Fruit fly (Drosophila melanogaster) whole organism, embryonic: ENCODE data around the gene CG9628.

ENCODE experiments used
- Adf1 ChIP-seq: fragments of 200-800 bp; sonication (Bioruptor generic); IDR thresholded peaks from 2 replicates; pipeline ENCODE4 v1.3.6; 2022; ENCODE audit warnings: missing biosample characterization, missing genetic modification characterization
- Atf6 ChIP-seq: fragments of 200-800 bp; sonication (Bioruptor generic); IDR thresholded peaks from 2 replicates; pipeline ENCODE4 v1.3.6; 2022; ENCODE audit warnings: missing biosample characterization, missing genetic modification characterization
- CG14014 ChIP-seq: fragments of 200-800 bp; sonication (Bioruptor generic); IDR thresholded peaks from 2 replicates; pipeline ENCODE4 v1.3.6; 2022; ENCODE audit warnings: missing biosample characterization, missing genetic modification characterization
- CG15269 ChIP-seq: fragments of 200-800 bp; sonication (Bioruptor generic); optimal IDR thresholded peaks from 2 replicates; lab custom pipeline; 2018; ENCODE audit warnings: missing biosample characterization, mild to moderate bottlenecking, missing genetic modification characterization, moderate library complexity
- CG1602 ChIP-seq: fragments of 200-800 bp; sonication (Bioruptor generic); optimal IDR thresholded peaks from 3 replicates; lab custom pipeline; 2016; ENCODE audit warnings: missing biosample characterization, missing genetic modification characterization
- CG16779 ChIP-seq: fragments of 200-800 bp; sonication (Bioruptor generic); IDR thresholded peaks from 2 replicates; pipeline ENCODE4 v1.3.6; 2022; ENCODE audit warnings: missing biosample characterization, missing genetic modification characterization
- CG16815 ChIP-seq: fragments of 200-800 bp; sonication (Bioruptor generic); optimal IDR thresholded peaks from 3 replicates; lab custom pipeline; 2017; ENCODE audit warnings: missing biosample characterization, mild to moderate bottlenecking, missing genetic modification characterization
- CG17568 ChIP-seq: fragments of 200-800 bp; sonication (Bioruptor generic); optimal IDR thresholded peaks from 2 replicates; lab custom pipeline; 2018; ENCODE audit warnings: missing biosample characterization, mild to moderate bottlenecking, missing genetic modification characterization, moderate library complexity
- CG17612 ChIP-seq: fragments of 200-800 bp; sonication (Bioruptor generic); IDR thresholded peaks from 2 replicates; pipeline ENCODE4 v1.3.6; 2022; ENCODE audit warnings: missing biosample characterization, missing genetic modification characterization
- CG18599 ChIP-seq: fragments of 200-800 bp; sonication (Bioruptor generic); optimal IDR thresholded peaks from 3 replicates; lab custom pipeline; 2017; ENCODE audit warnings: missing biosample characterization, missing genetic modification characterization, mild to moderate bottlenecking, moderate library complexity, missing genetic modification reagents
- CG2120 ChIP-seq: fragments of 200-800 bp; sonication (Bioruptor generic); optimal IDR thresholded peaks from 3 replicates; lab custom pipeline; 2016; ENCODE audit warnings: missing biosample characterization, missing genetic modification characterization
- CG2129 ChIP-seq: fragments of 200-800 bp; sonication (Bioruptor generic); IDR thresholded peaks from 2 replicates; pipeline ENCODE4 v1.3.6; 2022; ENCODE audit warnings: missing biosample characterization, missing genetic modification characterization; ENCODE audit not compliant: partially characterized antibody
- CG31224 ChIP-seq: fragments of 200-800 bp; sonication (Bioruptor generic); IDR thresholded peaks from 2 replicates; pipeline ENCODE4 v1.3.6; 2022; ENCODE audit warnings: missing biosample characterization, missing genetic modification characterization
- CG31388 ChIP-seq: fragments of 200-800 bp; sonication (Bioruptor generic); optimal IDR thresholded peaks from 2 replicates; lab custom pipeline; 2016; ENCODE audit warnings: missing biosample characterization, missing genetic modification characterization
- CG33557 ChIP-seq: fragments of 200-800 bp; sonication (Bioruptor generic); optimal IDR thresholded peaks from 2 replicates; lab custom pipeline; 2019; ENCODE audit warnings: missing biosample characterization, mild to moderate bottlenecking, missing genetic modification characterization, moderate library complexity
- CG7928 ChIP-seq: fragments of 200-800 bp; sonication (Bioruptor generic); optimal IDR thresholded peaks from 2 replicates; lab custom pipeline; 2017; ENCODE audit warnings: missing biosample characterization, mild to moderate bottlenecking, missing genetic modification characterization
- CG7987 ChIP-seq: fragments of 200-800 bp; sonication (Bioruptor generic); optimal IDR thresholded peaks from 2 replicates; lab custom pipeline; 2018; ENCODE audit warnings: missing biosample characterization, mild to moderate bottlenecking, missing genetic modification characterization, moderate library complexity
- CG8765 ChIP-seq: fragments of 200-800 bp; sonication (Bioruptor generic); IDR thresholded peaks from 2 replicates; pipeline ENCODE4 v1.3.6; 2022; ENCODE audit warnings: missing biosample characterization, missing genetic modification characterization
- CG9932 ChIP-seq: fragments of 200-800 bp; sonication (Bioruptor generic); IDR thresholded peaks from 2 replicates; pipeline ENCODE4 v1.3.6; 2022; ENCODE audit warnings: missing biosample characterization, missing genetic modification characterization
- Camta ChIP-seq: fragments of 200-800 bp; sonication (Bioruptor generic); optimal IDR thresholded peaks from 2 replicates; lab custom pipeline; 2016; ENCODE audit warnings: missing biosample characterization, missing genetic modification characterization
- Chrac-16 ChIP-seq: fragments of 200-800 bp; sonication (Bioruptor generic); optimal IDR thresholded peaks from 3 replicates; lab custom pipeline; 2016; ENCODE audit warnings: missing biosample characterization, missing genetic modification characterization
- D ChIP-seq, 2 experiments: fragments of 200-800 bp in 1 of 2; fragments of >200 bp in 1 of 2; sonication (Bioruptor generic) in 1 of 2; optimal IDR thresholded peaks; 2 replicates in 1 of 2; 3 replicates in 1 of 2; lab custom pipeline; 2017; ENCODE audit warnings: mild to moderate bottlenecking in 1 of 2, missing biosample characterization in 1 of 2, missing genetic modification characterization in 1 of 2, missing genetic modification reagents in 1 of 2
- E2f2 ChIP-seq: fragments of 200-800 bp; sonication (Bioruptor generic); IDR thresholded peaks from 2 replicates; pipeline ENCODE4 v1.3.6; 2022; ENCODE audit warnings: missing biosample characterization, missing genetic modification characterization
- GATAe ChIP-seq: fragments of 200-800 bp; sonication (Bioruptor generic); conservative IDR thresholded peaks from 2 replicates; pipeline ENCODE4 v1.3.6; 2022; ENCODE audit warnings: missing biosample characterization, missing genetic modification characterization
- Six4 ChIP-seq: fragments of 200-800 bp; sonication (Bioruptor generic); optimal IDR thresholded peaks from 2 replicates; lab custom pipeline; 2016; ENCODE audit warnings: missing biosample characterization, missing genetic modification characterization
- aop ChIP-seq: fragments of 200-800 bp; sonication (Bioruptor generic); IDR thresholded peaks from 2 replicates; pipeline ENCODE4 v1.3.6; 2022; ENCODE audit warnings: missing biosample characterization, missing genetic modification characterization
- ara ChIP-seq: fragments of 200-800 bp; sonication (Bioruptor generic); IDR thresholded peaks from 2 replicates; pipeline ENCODE4 v1.3.6; 2022; ENCODE audit warnings: missing biosample characterization, missing genetic modification characterization
- br ChIP-seq: fragments of >200 bp; optimal IDR thresholded peaks from 2 replicates; lab custom pipeline; 2017
- bsh ChIP-seq, 2 experiments: fragments of 200-800 bp; sonication (Bioruptor generic); optimal IDR thresholded peaks; 2 replicates each; lab custom pipeline; 2017 to 2018; ENCODE audit warnings: mild to moderate bottlenecking in 2 of 2, missing biosample characterization in 2 of 2, missing genetic modification characterization in 2 of 2, moderate library complexity in 1 of 2
- cad ChIP-seq: fragments of >200 bp; optimal IDR thresholded peaks from 2 replicates; lab custom pipeline; 2017; ENCODE audit warnings: missing biosample characterization, missing genetic modification characterization
- cato ChIP-seq: fragments of 200-800 bp; sonication (Bioruptor generic); optimal IDR thresholded peaks from 2 replicates; lab custom pipeline; 2016; ENCODE audit warnings: missing biosample characterization, missing genetic modification characterization, borderline replicate concordance
- eve ChIP-seq, 2 experiments: fragments of >200 bp; optimal IDR thresholded peaks; 2 replicates each; lab custom pipeline; 2017; ENCODE audit warnings: missing biosample characterization in 2 of 2, missing genetic modification characterization in 2 of 2
- fd96Cb ChIP-seq: fragments of 200-800 bp; sonication (Bioruptor generic); optimal IDR thresholded peaks from 2 replicates; lab custom pipeline; 2018; ENCODE audit warnings: missing biosample characterization, mild to moderate bottlenecking, missing genetic modification characterization, moderate library complexity
- grau ChIP-seq: fragments of 200-800 bp; optimal IDR thresholded peaks from 3 replicates; lab custom pipeline; 2019; ENCODE audit warnings: missing biosample characterization, mild to moderate bottlenecking, missing genetic modification characterization, moderate library complexity
- grn ChIP-seq: fragments of 200-800 bp; sonication (Bioruptor generic); optimal IDR thresholded peaks from 3 replicates; lab custom pipeline; 2017; ENCODE audit warnings: missing biosample characterization, missing genetic modification characterization
- hb ChIP-seq: fragments of 200-800 bp; sonication (Bioruptor generic); IDR thresholded peaks from 3 replicates; pipeline ENCODE4 v1.3.6; 2022; ENCODE audit warnings: missing biosample characterization, missing genetic modification characterization; ENCODE audit not compliant: partially characterized antibody
- nom ChIP-seq: fragments of 200-800 bp; sonication (Bioruptor generic); optimal IDR thresholded peaks from 2 replicates; lab custom pipeline; 2017; ENCODE audit warnings: missing biosample characterization, missing genetic modification characterization, mild to moderate bottlenecking, moderate library complexity, missing genetic modification reagents
- pb ChIP-seq: fragments of 200-800 bp; sonication (Bioruptor generic); optimal IDR thresholded peaks from 3 replicates; lab custom pipeline; 2016; ENCODE audit warnings: missing biosample characterization, missing genetic modification characterization
- pho ChIP-seq: fragments of 200-800 bp; sonication (Bioruptor generic); optimal IDR thresholded peaks from 2 replicates; lab custom pipeline; 2016; ENCODE audit warnings: missing biosample characterization, missing genetic modification characterization
- psq ChIP-seq: fragments of 200-800 bp; sonication (Bioruptor generic); optimal IDR thresholded peaks from 2 replicates; lab custom pipeline; 2017; ENCODE audit warnings: missing biosample characterization, missing genetic modification characterization
- slou ChIP-seq: fragments of 200-800 bp; sonication (Bioruptor generic); optimal IDR thresholded peaks from 3 replicates; lab custom pipeline; 2016; ENCODE audit warnings: missing biosample characterization, missing genetic modification characterization
- sr ChIP-seq: fragments of 200-800 bp; sonication (Bioruptor generic); IDR thresholded peaks from 3 replicates; pipeline ENCODE4 v1.3.6; 2022; ENCODE audit warnings: missing biosample characterization, missing genetic modification characterization
- twi ChIP-seq: fragments of 200-800 bp; optimal IDR thresholded peaks from 2 replicates; lab custom pipeline; 2019; ENCODE audit warnings: missing biosample characterization, mild to moderate bottlenecking, missing genetic modification characterization, moderate library complexity
- tx ChIP-seq: fragments of 200-800 bp; sonication (Bioruptor generic); optimal IDR thresholded peaks from 2 replicates; lab custom pipeline; 2016; ENCODE audit warnings: missing biosample characterization, missing genetic modification characterization
- vnd ChIP-seq: fragments of 200-800 bp; sonication (Bioruptor generic); IDR thresholded peaks from 3 replicates; pipeline ENCODE4 v1.3.6; 2022; ENCODE audit warnings: missing biosample characterization, missing genetic modification characterization; ENCODE audit not compliant: partially characterized antibody
- wek ChIP-seq: fragments of 200-800 bp; sonication (Bioruptor generic); optimal IDR thresholded peaks from 3 replicates; lab custom pipeline; 2018; ENCODE audit warnings: missing biosample characterization, mild to moderate bottlenecking, missing genetic modification characterization, moderate library complexity
- wor ChIP-seq: fragments of 200-800 bp; sonication (Bioruptor generic); IDR thresholded peaks from 2 replicates; pipeline ENCODE4 v1.3.6; 2022; ENCODE audit warnings: missing biosample characterization, missing genetic modification characterization
- zen2 ChIP-seq: fragments of 200-800 bp; sonication (Bioruptor generic); IDR thresholded peaks from 3 replicates; pipeline ENCODE4 v1.3.6; 2022; ENCODE audit warnings: missing biosample characterization, missing genetic modification characterization; ENCODE audit not compliant: partially characterized antibody
- zfh1 ChIP-seq: fragments of 200-800 bp; sonication (Bioruptor generic); IDR thresholded peaks from 3 replicates; pipeline ENCODE4 v1.3.6; 2022; ENCODE audit warnings: missing biosample characterization, missing genetic modification characterization

The CG9628 gene

dm6 chr3L:14634019-14634772, 11.6 kb downstream of the CG9628 start (continued):
- TF ChIP-seq CG7987 (GFP tag; lab: Kevin White, UChicago) (no peak), ara (0 out of 2 replicates have a peak, but pooled peaks have one; percentile 27), CG1602 (GFP tag; lab: Kevin White, UChicago) (no peak), Chrac-16 (GFP tag; lab: Kevin White, UChicago) (peak; percentile 9), slou (GFP tag; lab: Kevin White, UChicago) (no peak), CG31388 (GFP tag; lab: Kevin White, UChicago) (no peak), psq (no peak), wor (GFP tag; lab: Robert Waterston, UW) (no peak), vnd (no peak), wek (GFP tag; lab: Kevin White, UChicago) (no peak), CG2120 (GFP tag; lab: Kevin White, UChicago) (peak; percentile 4), Camta (GFP tag; lab: Kevin White, UChicago) (no peak), CG8765 (GFP tag; lab: Robert Waterston, UW) (no peak), CG17568 (no peak), grau (tag; lab: Kevin White, UChicago) (peak; percentile 93), tx (GFP tag; lab: Kevin White, UChicago) (no peak), sr (GFP tag; lab: Robert Waterston, UW) (no peak), br (lab: Kevin White, UChicago) (no peak), D (optimal IDR thresholded peaks at IDR 0.05; lab: Kevin White, UChicago) (no peak), D (GFP tag; optimal IDR thresholded peaks at IDR 0.05; lab: Kevin White, UChicago) (no peak), fd96Cb (tag; lab: Kevin White, UChicago) (peak; percentile 46), Six4 (GFP tag; lab: Kevin White, UChicago) (no peak), CG16815 (peak; percentile 5), zfh1 (GFP tag; lab: Robert Waterston, UW) (peak; percentile 41; the same call in 1 of the 3 replicates), Adf1 (no peak), aop (GFP tag; lab: Robert Waterston, UW) (no peak), E2f2 (GFP tag; lab: Robert Waterston, UW) (peak; percentile 23; the same call in 1 of the 2 replicates), pb (GFP tag; lab: Kevin White, UChicago) (peak; percentile 21), cad (GFP tag; lab: Kevin White, UChicago) (no peak), grn (GFP tag; lab: Kevin White, UChicago) (no peak), CG17612 (GFP tag; lab: Robert Waterston, UW) (no peak), nom (peak; percentile 94), CG33557 (GFP tag; lab: Kevin White, UChicago) (no peak), GATAe (GFP tag; lab: Robert Waterston, UW) (no peak), twi (tag; lab: Kevin White, UChicago) (no peak), CG7928 (no peak), bsh (GFP tag; optimal IDR thresholded peaks at IDR 0.05; lab: Kevin White, UChicago) (peak; percentile 53 to 89), zen2 (GFP tag; lab: Robert Waterston, UW) (no peak), CG31224 (GFP tag; lab: Robert Waterston, UW) (no peak)

- TF ChIP-seq hb (GFP tag; lab: Robert Waterston, UW) (no peak), eve (GFP tag; optimal IDR thresholded peaks at IDR 0.05; lab: Kevin White, UChicago) (peak in 1 of 2 experiments; percentile 70), CG14014 (GFP tag; lab: Robert Waterston, UW) (no peak), pho (GFP tag; lab: Kevin White, UChicago) (no peak), Atf6 (0 out of 2 replicates have a peak, but pooled peaks have one; percentile 27), cato (peak; percentile 36), zfh1 (GFP tag; lab: Robert Waterston, UW) (peak; percentile 68; the same call in 2 of the 3 replicates), CG2129 (GFP tag; lab: Robert Waterston, UW) (no peak), CG15269 (tag; lab: Kevin White, UChicago) (peak; percentile 33), CG16779 (GFP tag; lab: Robert Waterston, UW) (no peak), CG18599 (GFP tag; lab: Kevin White, UChicago) (peak; percentile 36), CG9932 (GFP tag; lab: Robert Waterston, UW) (no peak), pb (GFP tag; lab: Kevin White, UChicago) (no peak)
Measured at dm6 chr3L:14634773-14635563, 12.4 kb downstream of the CG9628 start.
